Worm (Caenorhabditis elegans): ENCODE data around the gene C26B9.3.

Gene C26B9.3

DNA sequence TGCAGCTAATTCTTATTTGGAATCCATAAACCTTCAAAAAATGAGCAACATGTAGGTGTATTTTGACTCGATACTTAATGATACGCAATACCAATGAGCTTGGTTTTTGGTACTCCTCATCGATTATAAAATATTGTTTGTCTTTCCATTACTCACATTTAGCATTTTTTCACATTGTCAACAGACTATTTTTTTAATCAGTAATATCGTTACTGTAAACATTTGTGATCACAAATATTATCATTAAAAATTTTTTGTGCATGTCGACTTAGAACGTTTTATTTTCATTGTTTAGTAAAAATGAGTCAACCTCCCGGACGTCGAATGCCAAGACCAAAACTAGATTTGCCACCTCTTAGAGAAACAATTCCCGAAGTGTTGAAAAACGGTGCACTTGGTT, 39.2 kb downstream of the C26B9.3 start, which contains the start of gene sek-5:
sek-5 (plus strand) TSS at position 301 of the 400 bp plus-strand sequence.
- TF ChIP-seq mes-2 (tag; optimal IDR thresholded peaks at IDR 0.05; ENCODE audit: poor library complexity, severe bottlenecking) (no peak), egl-27 (tag; optimal IDR thresholded peaks at IDR 0.05) (no peak), rbr-2 (tag; optimal IDR thresholded peaks at IDR 0.05) (no peak), nhr-28 (tag; optimal IDR thresholded peaks at IDR 0.05) (no peak), set-16 (GFP tag; IDR thresholded peaks at IDR 0.05) (no peak), skn-1 (tag; optimal IDR thresholded peaks at IDR 0.05) (no peak)

DNA sequence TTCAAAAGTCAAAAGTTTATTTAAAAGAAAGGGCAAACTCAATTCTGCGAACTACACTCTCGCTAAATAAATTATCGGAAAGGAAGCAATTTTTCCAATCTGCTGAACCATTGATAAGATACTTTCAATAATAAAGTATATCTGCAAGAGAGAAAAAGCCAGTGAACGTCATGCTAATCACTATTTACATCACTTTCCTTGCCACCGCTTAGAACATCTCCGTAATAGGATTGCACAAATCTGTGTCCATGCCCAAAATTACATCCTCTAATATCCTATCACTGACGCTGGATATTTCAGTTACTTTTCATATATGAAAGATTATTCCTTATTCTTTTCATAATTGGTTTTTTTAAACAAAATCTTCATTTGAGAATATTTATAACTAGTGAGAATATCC, 44.7 kb downstream of the C26B9.3 start:
- TF ChIP-seq unc-62 (GFP tag; optimal IDR thresholded peaks at IDR 0.05 in 1 of 2) (peak in 1 of 2 experiments; percentile 87), unc-62 (tag; optimal IDR thresholded peaks at IDR 0.05) (no peak), mxl-3 (GFP tag; optimal IDR thresholded peaks at IDR 0.05) (no peak)

DNA sequence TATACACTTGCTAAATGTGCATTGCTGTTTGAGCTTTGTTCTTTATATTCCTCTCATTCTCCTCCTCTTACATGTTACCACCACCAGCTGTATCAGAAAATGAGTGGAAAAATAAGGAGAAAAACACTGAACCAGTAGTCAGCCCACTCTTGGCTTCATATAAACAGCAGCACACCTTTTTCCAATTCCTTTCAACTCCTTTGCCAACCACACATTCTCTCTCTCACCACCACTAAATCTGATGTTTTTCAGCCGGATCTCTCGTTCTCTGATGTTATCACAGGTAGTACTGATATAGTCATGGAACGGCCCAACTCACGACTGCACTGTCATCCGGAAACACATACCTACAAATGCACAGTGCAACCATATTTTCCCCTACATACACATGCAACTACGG, 48.5 kb downstream of the C26B9.3 start, which contains the start of gene kcnl-3:
kcnl-3 (plus strand) TSS at position 301 of the 400 bp plus-strand sequence.
- TF ChIP-seq aha-1 (tag) = peak; percentile 15
- no peak for TF ChIP-seq R02D3.7 (tag; optimal IDR thresholded peaks at IDR 0.05)
- TF ChIP-seq hlh-30 (tag; optimal IDR thresholded peaks at IDR 0.05; ENCODE audit: insufficient read depth) = no peak

DNA sequence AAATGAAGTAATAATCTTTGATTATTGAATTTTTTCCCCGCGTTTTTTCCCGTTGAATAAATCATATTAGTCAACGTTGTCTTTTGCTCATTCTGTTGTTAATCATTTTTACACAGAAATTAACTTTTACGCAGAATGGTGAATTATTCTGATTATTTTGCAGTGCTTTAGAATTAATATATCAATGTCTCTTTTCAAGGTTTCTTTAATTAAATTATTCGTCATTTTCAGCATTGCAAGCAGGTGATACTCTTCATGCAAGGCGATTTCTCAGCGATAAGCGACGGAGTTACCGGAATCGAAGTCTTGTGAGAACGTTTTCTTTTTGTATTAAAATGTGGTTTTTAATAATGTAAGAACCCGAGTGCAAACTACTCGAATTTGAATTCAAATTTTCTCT, 49.5 kb downstream of the C26B9.3 start:
- TF ChIP-seq set-16 (GFP tag; IDR thresholded peaks at IDR 0.05) = no peak

All from whole organism, L4 larva.